Worm (Caenorhabditis elegans) whole organism, early embryonic: ENCODE measurements around the gene dyc-1.
A peak's percentile ranks its signal among the peaks of the same experiment; 100 is the strongest.

Experiments
- B0310.2 ChIP-seq: sonication (generic microtip); optimal IDR thresholded peaks from 2 replicates; lab custom pipeline; 2016; ENCODE audit warnings: mild to moderate bottlenecking, missing genetic modification characterization, missing compliant biosample characterization
- F13C5.2 ChIP-seq: sonication (generic microtip); optimal IDR thresholded peaks from 2 replicates; lab custom pipeline; 2017; ENCODE audit warnings: mild to moderate bottlenecking, missing genetic modification characterization, inconsistent platforms, missing compliant biosample characterization
- aly-1 ChIP-seq: sonication (generic microtip); optimal IDR thresholded peaks from 2 replicates; lab custom pipeline; 2016; ENCODE audit warnings: missing genetic modification characterization, missing compliant biosample characterization
- ama-1 ChIP-seq: fragments of 150-350 bp; optimal IDR thresholded peaks from 2 replicates; lab custom pipeline; 2014
- ceh-13 ChIP-seq: fragments of 200-800 bp; sonication (Bioruptor generic); optimal IDR thresholded peaks from 2 replicates; lab custom pipeline; 2018; ENCODE audit warnings: mild to moderate bottlenecking, missing genetic modification characterization, missing compliant biosample characterization
- ceh-36 ChIP-seq: sonication (generic microtip); optimal IDR thresholded peaks from 2 replicates; lab custom pipeline; 2016; ENCODE audit warnings: missing genetic modification characterization, inconsistent platforms, missing compliant biosample characterization
- ets-7 ChIP-seq: sonication (generic microtip); optimal IDR thresholded peaks from 2 replicates; lab custom pipeline; 2016; ENCODE audit warnings: missing genotype, missing genetic modification characterization, missing compliant biosample characterization
- flt-1 ChIP-seq: fragments of 200-800 bp; sonication (Bioruptor generic); IDR thresholded peaks from 2 replicates; pipeline ENCODE4 v1.3.6; 2022; ENCODE audit warnings: missing genetic modification characterization, missing compliant biosample characterization
- hmbx-1 ChIP-seq: sonication (generic microtip); optimal IDR thresholded peaks from 2 replicates; lab custom pipeline; 2016; ENCODE audit warnings: mild to moderate bottlenecking, missing genetic modification characterization, missing compliant biosample characterization
- hmg-4 ChIP-seq: fragments of 200-800 bp; sonication (Bioruptor generic); optimal IDR thresholded peaks from 2 replicates; lab custom pipeline; 2018; ENCODE audit warnings: mild to moderate bottlenecking, missing genetic modification characterization, missing compliant biosample characterization
- hnd-1 ChIP-seq: sonication (generic microtip); optimal IDR thresholded peaks from 2 replicates; lab custom pipeline; 2016; ENCODE audit warnings: missing genetic modification characterization, missing compliant biosample characterization
- pes-1 ChIP-seq: fragments of 200-800 bp; sonication (Bioruptor generic); IDR thresholded peaks from 2 replicates; pipeline ENCODE4 v1.3.6; 2022; ENCODE audit warnings: missing genetic modification reagents, missing genetic modification characterization, missing compliant biosample characterization
- scrt-1 ChIP-seq: fragments of 200-800 bp; sonication (Bioruptor generic); IDR thresholded peaks from 2 replicates; pipeline ENCODE4 v1.3.6; 2022; ENCODE audit warnings: missing genetic modification characterization, missing compliant biosample characterization
- sea-1 ChIP-seq: fragments of 200-800 bp; sonication (Bioruptor generic); conservative IDR thresholded peaks from 2 replicates; pipeline ENCODE4 v1.3.6; 2022; ENCODE audit warnings: missing genetic modification characterization, missing compliant biosample characterization
- tbx-11 ChIP-seq: fragments of 200-800 bp; sonication (Bioruptor generic); IDR thresholded peaks from 2 replicates; pipeline ENCODE4 v1.3.6; 2022; ENCODE audit warnings: missing genetic modification characterization, missing compliant biosample characterization
- tbx-37 ChIP-seq: fragments of 200-800 bp; sonication (Bioruptor generic); conservative IDR thresholded peaks from 2 replicates; pipeline ENCODE4 v1.3.6; 2022; ENCODE audit warnings: missing genetic modification reagents, missing genetic modification characterization, missing compliant biosample characterization
- tra-4 ChIP-seq: sonication (generic microtip); optimal IDR thresholded peaks from 2 replicates; lab custom pipeline; 2017; ENCODE audit warnings: missing genetic modification characterization, missing compliant biosample characterization

Gene dyc-1

ce11 chrX:14030524-14030923 lies 18.8 kb upstream of the dyc-1 start:
- TF ChIP-seq hmbx-1 (tag; lab: Kevin White, UChicago) (no peak), flt-1 (no peak), scrt-1 (GFP tag; lab: Robert Waterston, UW) (no peak), tbx-11 (GFP tag; lab: Robert Waterston, UW) (no peak)

- no peak for TF ChIP-seq ets-7 (tag; lab: Kevin White, UChicago)
- TF ChIP-seq tra-4 (tag; lab: Kevin White, UChicago) = no peak
- no peak for TF ChIP-seq scrt-1 (GFP tag; lab: Robert Waterston, UW)
- TF ChIP-seq hnd-1 = no peak
- TF ChIP-seq pes-1 (GFP tag; lab: Robert Waterston, UW) = no peak
- TF ChIP-seq B0310.2 = no peak
- TF ChIP-seq ceh-13 (GFP tag; lab: Kevin White, UChicago) = no peak
- TF ChIP-seq tbx-11 (GFP tag; lab: Robert Waterston, UW) = no peak
- no peak for TF ChIP-seq hmbx-1 (tag; lab: Kevin White, UChicago)
- TF ChIP-seq flt-1 = no peak
- no peak for TF ChIP-seq aly-1 (tag; lab: Kevin White, UChicago)
- TF ChIP-seq tbx-37 (GFP tag; lab: Robert Waterston, UW) = no peak
- TF ChIP-seq F13C5.2 (tag; lab: Kevin White, UChicago) = no peak
- TF ChIP-seq sea-1 (GFP tag; lab: Robert Waterston, UW) = no peak
- TF ChIP-seq ceh-36 (tag; lab: Kevin White, UChicago) = no peak
- TF ChIP-seq ama-1 (lab: Kevin White, UChicago) = no peak
- no peak for TF ChIP-seq hmg-4
Observed at ce11 chrX:14033494-14033893, 15.8 kb upstream of the dyc-1 start, which contains the start of gene arrd-25. TSS of gene arrd-25 (plus strand) at chrX:14033794.

ce11 chrX:14039293-14039692 lies 10.0 kb upstream of the dyc-1 start:
- no peak for TF ChIP-seq tra-4 (tag; lab: Kevin White, UChicago)

ce11 chrX:14044362-14044761 lies 5.0 kb upstream of the dyc-1 start:
- TF ChIP-seq tbx-11 (GFP tag; lab: Robert Waterston, UW) (no peak), B0310.2 (no peak), pes-1 (GFP tag; lab: Robert Waterston, UW) (no peak), hmbx-1 (tag; lab: Kevin White, UChicago) (no peak), tbx-37 (GFP tag; lab: Robert Waterston, UW) (no peak), hmg-4 (no peak)

ce11 chrX:14047609-14048008 lies 1.7 kb upstream of the dyc-1 start:
- no peak for TF ChIP-seq ceh-36 (tag; lab: Kevin White, UChicago)
- TF ChIP-seq scrt-1 (GFP tag; lab: Robert Waterston, UW) = no peak
- TF ChIP-seq tra-4 (tag; lab: Kevin White, UChicago) = no peak
- no peak for TF ChIP-seq flt-1
- TF ChIP-seq ets-7 (tag; lab: Kevin White, UChicago) = no peak
- no peak for TF ChIP-seq hmbx-1 (tag; lab: Kevin White, UChicago)
- no peak for TF ChIP-seq ama-1 (lab: Kevin White, UChicago)
- no peak for TF ChIP-seq F13C5.2 (tag; lab: Kevin White, UChicago)
- no peak for TF ChIP-seq tbx-37 (GFP tag; lab: Robert Waterston, UW)
- no peak for TF ChIP-seq pes-1 (GFP tag; lab: Robert Waterston, UW)
- no peak for TF ChIP-seq aly-1 (tag; lab: Kevin White, UChicago)
- TF ChIP-seq tbx-11 (GFP tag; lab: Robert Waterston, UW) = no peak
- no peak for TF ChIP-seq ceh-13 (GFP tag; lab: Kevin White, UChicago)
- no peak for TF ChIP-seq sea-1 (GFP tag; lab: Robert Waterston, UW)
- no peak for TF ChIP-seq B0310.2
- no peak for TF ChIP-seq hmg-4
- TF ChIP-seq hnd-1 = no peak

- TF ChIP-seq hnd-1 = no peak
- no peak for TF ChIP-seq aly-1 (tag; lab: Kevin White, UChicago)
- TF ChIP-seq tra-4 (tag; lab: Kevin White, UChicago) = no peak
- no peak for TF ChIP-seq ets-7 (tag; lab: Kevin White, UChicago)
- TF ChIP-seq tbx-11 (GFP tag; lab: Robert Waterston, UW) = no peak
- TF ChIP-seq F13C5.2 (tag; lab: Kevin White, UChicago) = no peak
- no peak for TF ChIP-seq scrt-1 (GFP tag; lab: Robert Waterston, UW)
Observed at ce11 chrX:14053754-14054153, 4.4 kb downstream of the dyc-1 start.

ce11 chrX:14054799-14055198 lies 5.5 kb downstream of the dyc-1 start:
- TF ChIP-seq pes-1 (GFP tag; lab: Robert Waterston, UW) (0 out of 2 replicates have a peak, but pooled peaks have one; percentile 26), ama-1 (lab: Kevin White, UChicago) (no peak), ceh-13 (GFP tag; lab: Kevin White, UChicago) (no peak)

ce11 chrX:14055715-14056114 lies 6.4 kb downstream of the dyc-1 start:
- TF ChIP-seq flt-1 (no peak), ceh-36 (tag; lab: Kevin White, UChicago) (no peak), scrt-1 (GFP tag; lab: Robert Waterston, UW) (no peak), tbx-11 (GFP tag; lab: Robert Waterston, UW) (no peak), hmbx-1 (tag; lab: Kevin White, UChicago) (no peak), pes-1 (GFP tag; lab: Robert Waterston, UW) (no peak), sea-1 (GFP tag; lab: Robert Waterston, UW) (no peak), hnd-1 (no peak), F13C5.2 (tag; lab: Kevin White, UChicago) (no peak)
